Fruit fly (Drosophila melanogaster): ENCODE measurements around the gene CG44013.

DNA sequence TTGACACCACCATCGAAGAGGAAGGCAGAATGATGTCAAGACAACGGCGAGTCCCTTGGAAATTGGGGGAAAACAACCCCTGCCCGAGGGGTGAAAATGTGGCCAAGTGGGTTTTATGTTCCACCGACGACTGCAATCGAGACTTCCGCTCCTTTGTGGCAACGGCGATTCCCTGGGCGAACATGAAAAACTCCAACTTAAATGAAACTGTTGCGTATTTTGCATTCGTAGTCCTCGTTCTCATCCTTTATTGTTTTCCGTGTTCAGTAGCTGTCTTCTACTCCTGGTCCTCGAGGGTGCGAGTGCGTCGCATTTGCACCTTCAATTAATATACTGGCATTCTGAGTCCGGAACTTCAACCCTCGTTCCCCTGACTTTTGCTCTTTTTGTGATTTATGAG is 2.5 kb upstream of the CG44013 start:
- TF ChIP-seq CG3919 (GFP tag; optimal IDR thresholded peaks at IDR 0.05) (no peak), CG6792 (GFP tag; optimal IDR thresholded peaks at IDR 0.05) (no peak), dac (GFP tag; optimal IDR thresholded peaks at IDR 0.05) (no peak), Blimp-1 (GFP tag; optimal IDR thresholded peaks at IDR 0.05) (no peak)
